Worm (Caenorhabditis elegans): ENCODE results near the gene sma-3.

DNA sequence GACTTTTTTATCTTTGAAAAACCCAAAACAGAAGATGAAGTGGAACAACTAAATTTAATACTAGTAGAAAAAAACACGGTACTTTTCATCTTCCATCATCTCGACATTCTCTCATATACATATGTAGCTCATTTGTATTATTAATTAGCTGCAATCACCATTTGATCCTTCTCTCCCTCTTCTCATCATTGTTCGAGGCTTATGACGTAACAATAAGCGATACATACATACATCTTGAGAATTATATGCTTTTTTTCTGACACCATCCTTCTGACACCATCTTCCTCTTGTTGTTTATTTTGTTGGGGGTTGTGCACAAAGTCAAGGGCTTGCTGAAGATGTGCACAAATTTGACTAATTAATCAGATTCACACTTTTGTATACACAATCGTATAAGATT lies 26.4 kb downstream of the sma-3 start:
- TF ChIP-seq ztf-23 (GFP tag; IDR thresholded peaks at IDR 0.05) = no peak
- TF ChIP-seq flt-1 (GFP tag; IDR thresholded peaks at IDR 0.05) = no peak
- no peak for TF ChIP-seq ref-1 (GFP tag; conservative IDR thresholded peaks at IDR 0.05)
- no peak for TF ChIP-seq cog-1 (tag; optimal IDR thresholded peaks at IDR 0.05)
- no peak for TF ChIP-seq tab-1 (GFP tag; IDR thresholded peaks at IDR 0.05)
- no peak for TF ChIP-seq klf-2 (GFP tag; conservative IDR thresholded peaks at IDR 0.05)
- TF ChIP-seq T22C8.4 (GFP tag; IDR thresholded peaks at IDR 0.05) = no peak
- TF ChIP-seq med-1 (GFP tag; optimal IDR thresholded peaks at IDR 0.05; ENCODE audit: insufficient read depth) = no peak
- TF ChIP-seq ztf-29 (GFP tag; IDR thresholded peaks at IDR 0.05) = no peak
